Worm (Caenorhabditis elegans): Measurements from ENCODE around the gene hpo-34.

- TF ChIP-seq fkh-10 (GFP tag; optimal IDR thresholded peaks at IDR 0.05) (no peak), ztf-4 (tag; optimal IDR thresholded peaks at IDR 0.05) (no peak), isw-1 (GFP tag; IDR thresholded peaks at IDR 0.05) (no peak), ets-5 (GFP tag; IDR thresholded peaks at IDR 0.05) (no peak), C34B4.2 (tag; optimal IDR thresholded peaks at IDR 0.05) (no peak), snpc-4 (tag; optimal IDR thresholded peaks at IDR 0.05) (no peak), ama-1 (optimal IDR thresholded peaks at IDR 0.05) (no peak), aha-1 (tag; optimal IDR thresholded peaks at IDR 0.05) (no peak), ceh-82 (tag; optimal IDR thresholded peaks at IDR 0.05) (no peak), ces-1 (GFP tag; optimal IDR thresholded peaks at IDR 0.05) (no peak), pqm-1 (tag; optimal IDR thresholded peaks at IDR 0.05) (no peak), nhr-11 (tag; optimal IDR thresholded peaks at IDR 0.05) (no peak), swsn-7 (tag; optimal IDR thresholded peaks at IDR 0.05) (no peak)
Observed at ce11 chrX:11475780-11476179, 43.1 kb downstream of the hpo-34 start.

Data from whole organism, L1 larva.